Fruit fly (Drosophila melanogaster): ENCODE results near the gene rudhira.

The rudhira gene

dm6 chrX:11857522-11858438 lies 41.1 kb downstream of the rudhira start (continued):
- peak; percentile 10 for TF ChIP-seq run (tag; optimal IDR thresholded peaks at IDR 0.05)
- TF ChIP-seq CG11247 (GFP tag; IDR thresholded peaks at IDR 0.05) = peak; percentile 66
- TF ChIP-seq CG10267 (tag; optimal IDR thresholded peaks at IDR 0.05) = peak; percentile 51
- TF ChIP-seq sob (GFP tag; IDR thresholded peaks at IDR 0.05) = peak; percentile 81
- peak; percentile 77 for TF ChIP-seq CG11093 (GFP tag; IDR thresholded peaks at IDR 0.05)
- peak; percentile 32 for TF ChIP-seq CG15514 (GFP tag; optimal IDR thresholded peaks at IDR 0.05)
- TF ChIP-seq org-1 (GFP tag; optimal IDR thresholded peaks at IDR 0.05) = peak; percentile 66
- TF ChIP-seq CG4328 (GFP tag; optimal IDR thresholded peaks at IDR 0.05) = no peak
- peak; percentile 47 for TF ChIP-seq Mad (GFP tag; optimal IDR thresholded peaks at IDR 0.05)
- peak; percentile 36 for TF ChIP-seq CG13775 (GFP tag; optimal IDR thresholded peaks at IDR 0.05)
- TF ChIP-seq CG11696 (GFP tag; IDR thresholded peaks at IDR 0.05) = peak; percentile 55; the same call in 1 of the 2 replicates
- peak; percentile 62 for TF ChIP-seq Xbp1 (GFP tag; optimal IDR thresholded peaks at IDR 0.05)
- TF ChIP-seq pum (GFP tag; optimal IDR thresholded peaks at IDR 0.05) = peak; percentile 82
- TF ChIP-seq CG7963 (GFP tag; IDR thresholded peaks at IDR 0.05; ENCODE audit: partially characterized antibody) = no peak
- no peak for TF ChIP-seq hb (GFP tag; IDR thresholded peaks at IDR 0.05; ENCODE audit: partially characterized antibody)
- peak; percentile 66 for TF ChIP-seq Fer3 (tag; optimal IDR thresholded peaks at IDR 0.05)
- peak; percentile 34 for TF ChIP-seq HmgZ (tag; optimal IDR thresholded peaks at IDR 0.05)
- no peak for TF ChIP-seq btn (GFP tag; optimal IDR thresholded peaks at IDR 0.05)
- TF ChIP-seq Dfd (GFP tag; optimal IDR thresholded peaks at IDR 0.05) = no peak
- no peak for TF ChIP-seq HLH4C (GFP tag; IDR thresholded peaks at IDR 0.05; ENCODE audit: partially characterized antibody)
- TF ChIP-seq odd (GFP tag; optimal IDR thresholded peaks at IDR 0.05) = peak; percentile 36
- TF ChIP-seq CG2875 (GFP tag; optimal IDR thresholded peaks at IDR 0.05) = peak; percentile 48
- TF ChIP-seq Kr (GFP tag; optimal IDR thresholded peaks at IDR 0.05) = no peak
- TF ChIP-seq CG10462 (GFP tag; optimal IDR thresholded peaks at IDR 0.05) = peak; percentile 34
- TF ChIP-seq YL-1 (GFP tag; optimal IDR thresholded peaks at IDR 0.05) = no peak
- no peak for TF ChIP-seq da (GFP tag; optimal IDR thresholded peaks at IDR 0.05)
- no peak for TF ChIP-seq CG9876 (GFP tag; optimal IDR thresholded peaks at IDR 0.05)
- TF ChIP-seq CG7745 (tag; optimal IDR thresholded peaks at IDR 0.05) = no peak
- TF ChIP-seq Hmr (GFP tag; optimal IDR thresholded peaks at IDR 0.05) = peak; percentile 40
- TF ChIP-seq Bgb (GFP tag; IDR thresholded peaks at IDR 0.05; ENCODE audit: partially characterized antibody) = no peak
- peak; percentile 16 for TF ChIP-seq CG2116 (GFP tag; optimal IDR thresholded peaks at IDR 0.05)
- 0 out of 2 replicates have a peak, but pooled peaks have one; percentile 17 for TF ChIP-seq seq (GFP tag; IDR thresholded peaks at IDR 0.05)
- no peak for TF ChIP-seq bbx (GFP tag; IDR thresholded peaks at IDR 0.05; ENCODE audit: partially characterized antibody)
- TF ChIP-seq MBD-R2 (GFP tag; IDR thresholded peaks at IDR 0.05) = no peak
- no peak for TF ChIP-seq stwl (tag; optimal IDR thresholded peaks at IDR 0.05)
- peak; percentile 73 for TF ChIP-seq CG2202 (tag; optimal IDR thresholded peaks at IDR 0.05)
- peak; percentile 90 for TF ChIP-seq otp (GFP tag; IDR thresholded peaks at IDR 0.05)
- TF ChIP-seq CG11085 (GFP tag; IDR thresholded peaks at IDR 0.05) = peak; percentile 62
- TF ChIP-seq ham (GFP tag; IDR thresholded peaks at IDR 0.05) = no peak
- TF ChIP-seq cad (GFP tag; optimal IDR thresholded peaks at IDR 0.05) = no peak
- TF ChIP-seq Ssrp (tag; optimal IDR thresholded peaks at IDR 0.05) = peak; percentile 74
- peak; percentile 51 for TF ChIP-seq esg (GFP tag; conservative IDR thresholded peaks at IDR 0.05)
- TF ChIP-seq CG3838 (GFP tag; optimal IDR thresholded peaks at IDR 0.05) = no peak
- peak; percentile 74 for TF ChIP-seq CG8924 (tag; optimal IDR thresholded peaks at IDR 0.05)
- TF ChIP-seq CG34376 (GFP tag; optimal IDR thresholded peaks at IDR 0.05) = no peak
- TF ChIP-seq dati (GFP tag; IDR thresholded peaks at IDR 0.05) = no peak
- no peak for TF ChIP-seq pfk (GFP tag; optimal IDR thresholded peaks at IDR 0.05)
- no peak for TF ChIP-seq hkb (optimal IDR thresholded peaks at IDR 0.05)
- TF ChIP-seq hkb (GFP tag; IDR thresholded peaks at IDR 0.05) = peak; percentile 80

Measured in whole organism, embryonic.